Worm (Caenorhabditis elegans) whole organism, L4 larva: ENCODE data around the gene Y43F8B.12.

Experiments used
- aha-1 ChIP-seq: fragments of 150-350 bp; peaks from one replicate; lab custom pipeline; 2014; ENCODE audit warnings: missing biosample characterization, missing genetic modification characterization
- aly-2 ChIP-seq: sonication (generic microtip); optimal IDR thresholded peaks from 2 replicates; lab custom pipeline; 2018; ENCODE audit warnings: missing biosample characterization, missing genetic modification characterization
- ama-1 ChIP-seq: fragments of 150-350 bp; optimal IDR thresholded peaks from 2 replicates; lab custom pipeline; 2014; ENCODE audit warnings: inconsistent platforms, mixed read lengths
- fkh-10 ChIP-seq: fragments of 150-350 bp; optimal IDR thresholded peaks from 2 replicates; lab custom pipeline; 2014; ENCODE audit warnings: missing biosample characterization, missing genetic modification reagents, missing genetic modification characterization
- fos-1 ChIP-seq: fragments of 150-350 bp; optimal IDR thresholded peaks from 2 replicates; lab custom pipeline; 2014; ENCODE audit warnings: missing biosample characterization, missing genetic modification characterization
- nhr-237 ChIP-seq: sonication (generic microtip); optimal IDR thresholded peaks from 2 replicates; lab custom pipeline; 2017; ENCODE audit warnings: missing biosample characterization, missing genetic modification characterization
- nhr-25 ChIP-seq: sonication (generic microtip); optimal IDR thresholded peaks from 2 replicates; lab custom pipeline; 2017; ENCODE audit warnings: missing genetic modification characterization, mild to moderate bottlenecking, missing compliant biosample characterization, antibody characterized with exemption, moderate library complexity, borderline replicate concordance; ENCODE audit not compliant: insufficient read depth
- nhr-28 ChIP-seq: fragments of 150-350 bp; optimal IDR thresholded peaks from 2 replicates; lab custom pipeline; 2014; ENCODE audit warnings: missing biosample characterization, missing genetic modification characterization
- nhr-77 ChIP-seq: fragments of 150-350 bp; optimal IDR thresholded peaks from 2 replicates; lab custom pipeline; 2014; ENCODE audit warnings: missing biosample characterization, missing genetic modification characterization
- tag-97 ChIP-seq: fragments of 200-800 bp; sonication (Bioruptor generic); IDR thresholded peaks from 2 replicates; pipeline ENCODE4 v1.3.6; 2022; ENCODE audit warnings: missing genetic modification characterization, missing compliant biosample characterization
- tra-1 ChIP-seq: fragments of 200-800 bp; sonication (Bioruptor generic); IDR thresholded peaks from 2 replicates; pipeline ENCODE4 v1.3.6; 2022; ENCODE audit warnings: missing genetic modification reagents, missing genetic modification characterization, missing compliant biosample characterization
- ztf-11 ChIP-seq: fragments of 150-350 bp; optimal IDR thresholded peaks from 2 replicates; lab custom pipeline; 2014; ENCODE audit warnings: missing biosample characterization, missing genetic modification characterization

DNA sequence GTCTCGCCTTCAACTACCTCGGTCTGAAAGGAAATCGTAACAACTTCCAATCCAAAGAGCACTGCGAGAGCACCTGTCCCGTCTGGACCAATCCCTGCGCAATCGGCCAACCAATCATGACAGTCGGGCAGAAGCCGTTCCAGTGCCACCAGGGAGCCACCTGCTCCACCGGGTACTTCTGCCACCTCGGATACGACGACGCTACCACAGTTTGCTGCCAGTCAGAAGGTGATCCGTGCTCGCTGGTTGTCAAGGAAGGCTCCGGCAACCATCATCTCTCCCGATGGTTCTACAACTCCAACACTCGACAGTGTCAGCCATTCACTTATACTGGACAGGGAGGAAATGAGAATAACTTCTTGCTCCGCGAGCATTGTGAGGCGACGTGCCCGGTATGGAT lies 40.9 kb downstream of the Y43F8B.12 start:
- no peak for TF ChIP-seq nhr-28 (tag; lab: Kevin White, UChicago)
- no peak for TF ChIP-seq aha-1 (tag; lab: Kevin White, UChicago)
- TF ChIP-seq nhr-25 (tag; lab: Kevin White, UChicago): no peak
- no peak for TF ChIP-seq ztf-11 (tag; lab: Kevin White, UChicago)
- no peak for TF ChIP-seq fkh-10 (GFP tag; lab: Kevin White, UChicago)
- TF ChIP-seq aly-2 (tag; lab: Kevin White, UChicago): no peak
- no peak for TF ChIP-seq nhr-237 (tag; lab: Kevin White, UChicago)
- no peak for TF ChIP-seq fos-1
- no peak for TF ChIP-seq ama-1 (lab: Kevin White, UChicago)
- TF ChIP-seq nhr-77: no peak
- no peak for TF ChIP-seq tra-1 (GFP tag; lab: Robert Waterston, UW)
- TF ChIP-seq tag-97 (GFP tag; lab: Robert Waterston, UW): no peak
